Fruit fly (Drosophila melanogaster) ovary, adult (tissue): Measurements from ENCODE around the gene CG18649.

Experiments
- CG17801 ChIP-seq: fragments of 200-800 bp; optimal IDR thresholded peaks from 2 replicates; lab custom pipeline; 2019; ENCODE audit warnings: missing biosample characterization, mild to moderate bottlenecking, missing genetic modification characterization, moderate library complexity; ENCODE audit not compliant: partially characterized antibody

Gene CG18649

dm6 chr3L:15054035-15054434 is at the start of gene CG18649:
CG18649 (minus strand) TSS chr3L:15054135.
- no peak for TF ChIP-seq CG17801 (GFP tag; lab: Kevin White, UChicago)

- no peak for TF ChIP-seq CG17801 (GFP tag; lab: Kevin White, UChicago)
Observed at dm6 chr3L:15102669-15103309, 48.9 kb upstream of the CG18649 start.

dm6 chr3L:15101639-15102413 is 47.9 kb upstream of the CG18649 start:
- no peak for TF ChIP-seq CG17801 (GFP tag; lab: Kevin White, UChicago)

dm6 chr3L:15100983-15101382 is 47.0 kb upstream of the CG18649 start:
- TF ChIP-seq CG17801 (GFP tag; lab: Kevin White, UChicago) = no peak

DNA sequence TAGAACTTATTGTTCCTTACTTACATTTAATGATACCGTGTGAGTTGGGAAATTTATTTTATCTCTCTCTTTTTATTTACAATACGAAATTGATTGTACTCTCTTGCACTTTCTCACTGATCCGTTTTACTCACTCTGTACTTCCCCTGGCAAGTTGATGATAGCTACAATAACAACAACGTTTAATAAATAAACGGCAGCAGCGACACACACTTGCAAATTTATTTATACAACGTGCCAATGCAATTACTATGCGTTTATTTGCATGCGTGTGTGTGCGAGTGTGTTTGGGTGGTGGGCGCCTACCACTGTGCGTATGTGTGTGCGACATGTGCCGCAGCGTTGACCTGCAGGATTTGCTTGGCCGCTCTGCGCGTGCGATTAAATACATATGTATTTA is 45.6 kb upstream of the CG18649 start:
- no peak for TF ChIP-seq CG17801 (GFP tag; lab: Kevin White, UChicago)

DNA sequence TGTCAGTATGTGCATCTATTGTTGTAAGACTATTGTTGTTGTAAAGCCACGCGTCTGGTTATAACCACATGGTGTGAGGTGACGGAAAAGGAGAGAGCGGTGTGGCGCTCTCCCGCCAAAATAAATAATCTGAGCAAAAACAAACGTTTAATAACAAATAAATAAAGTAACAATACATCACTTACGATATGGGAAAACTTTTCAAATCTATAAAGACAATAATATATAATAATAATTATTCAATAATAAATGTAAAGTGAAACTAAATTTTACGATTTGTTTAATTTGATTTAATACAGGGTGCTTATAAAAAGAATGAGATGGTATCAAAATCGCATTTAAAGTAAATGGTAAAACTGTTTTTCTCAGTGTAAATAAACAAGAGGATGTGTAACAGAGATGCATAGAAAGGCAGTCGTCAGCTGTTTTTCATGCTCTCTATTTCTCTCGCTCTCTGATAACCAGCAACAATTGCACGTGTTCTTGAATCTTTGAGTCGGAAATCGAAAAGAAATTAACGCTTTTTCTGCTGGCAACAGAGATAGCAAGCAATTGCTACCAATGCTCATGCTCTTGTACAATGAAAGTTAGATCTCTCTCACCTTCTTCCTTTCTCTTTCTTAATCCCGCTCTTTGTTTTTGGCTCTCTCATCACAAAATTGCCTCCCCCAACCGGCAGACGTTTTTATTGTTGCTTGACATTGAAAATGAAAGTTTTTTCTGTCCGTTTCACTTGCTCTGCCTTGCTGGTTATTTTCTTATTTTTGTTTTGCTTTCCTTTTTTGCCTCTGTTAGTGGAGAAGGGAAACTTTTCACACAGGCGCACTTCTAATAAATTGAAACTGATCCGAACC is 45.0 kb upstream of the CG18649 start:
- peak; percentile 86 for TF ChIP-seq CG17801 (GFP tag; lab: Kevin White, UChicago)

DNA sequence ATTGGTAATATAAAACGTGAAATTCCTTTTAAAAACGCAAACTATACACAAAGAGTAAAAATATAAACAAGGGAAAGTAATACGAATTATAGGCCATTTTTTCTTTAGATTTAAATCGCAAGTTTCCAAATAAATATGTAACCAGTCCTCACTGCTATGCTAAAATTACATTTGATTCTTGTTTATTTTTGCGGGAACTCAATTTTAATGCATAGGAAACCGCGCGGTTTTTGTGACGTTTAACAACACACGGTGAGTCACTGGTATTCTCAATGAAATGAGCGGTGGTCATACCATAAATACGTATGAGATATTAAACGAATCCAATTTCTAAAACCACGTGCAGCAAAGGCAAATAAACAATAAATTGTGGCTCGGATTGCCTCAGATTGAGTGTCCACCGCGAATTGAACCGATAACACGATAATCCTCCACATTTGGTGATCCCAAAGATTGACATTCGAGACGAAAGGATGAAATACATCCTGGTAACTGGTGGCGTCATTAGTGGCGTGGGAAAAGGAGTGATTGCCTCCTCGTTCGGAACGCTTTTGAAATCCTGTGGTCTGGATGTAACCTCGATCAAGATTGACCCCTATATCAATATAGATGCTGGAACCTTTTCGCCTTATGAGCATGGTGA is 44.1 kb upstream of the CG18649 start, which contains the start of gene Ctps:
Ctps (plus strand) TSS at position 37 of the 643 bp plus-strand sequence.
- TF ChIP-seq CG17801 (GFP tag; lab: Kevin White, UChicago) = no peak

DNA sequence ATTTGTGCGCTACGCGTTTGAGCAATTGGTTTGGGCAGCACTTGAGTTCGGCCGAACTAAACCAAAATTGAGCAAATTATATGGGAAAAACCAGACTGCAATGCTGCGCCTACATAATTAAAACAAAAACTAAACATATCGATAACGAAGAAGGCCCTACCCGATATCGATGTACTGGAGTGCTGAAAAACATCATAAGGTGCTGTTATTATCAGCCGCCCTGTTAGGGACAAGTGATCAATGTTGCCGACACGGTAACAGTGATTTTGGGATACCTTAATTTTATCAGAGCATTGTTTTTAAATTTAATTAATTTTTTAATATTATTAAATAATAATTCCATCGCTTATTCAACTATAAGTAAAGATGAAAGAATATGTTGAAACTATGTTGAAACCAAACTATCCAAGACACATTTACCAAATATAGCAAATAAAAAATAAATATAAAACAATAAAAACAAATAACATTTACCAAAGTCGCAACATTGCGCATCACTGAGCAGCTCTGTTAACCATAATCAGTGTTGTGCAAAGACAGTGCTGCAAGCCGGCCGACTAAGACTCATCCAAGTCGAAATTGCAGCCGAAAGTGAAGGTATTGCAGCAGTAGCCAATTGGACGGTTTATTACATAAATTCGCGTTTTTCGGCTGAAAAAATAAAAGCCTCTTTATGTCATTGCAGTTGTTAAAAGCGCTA is 40.8 kb upstream of the CG18649 start, which contains the start of the genes sstn, Plp and GlyRS:
sstn (minus strand) TSS at position 131 of the 700 bp plus-strand sequence.
Plp (minus strand) TSS at position 136 of the 700 bp plus-strand sequence.
GlyRS (plus strand) TSS at position 554 of the 700 bp plus-strand sequence.
- no peak for TF ChIP-seq CG17801 (GFP tag; lab: Kevin White, UChicago)

DNA sequence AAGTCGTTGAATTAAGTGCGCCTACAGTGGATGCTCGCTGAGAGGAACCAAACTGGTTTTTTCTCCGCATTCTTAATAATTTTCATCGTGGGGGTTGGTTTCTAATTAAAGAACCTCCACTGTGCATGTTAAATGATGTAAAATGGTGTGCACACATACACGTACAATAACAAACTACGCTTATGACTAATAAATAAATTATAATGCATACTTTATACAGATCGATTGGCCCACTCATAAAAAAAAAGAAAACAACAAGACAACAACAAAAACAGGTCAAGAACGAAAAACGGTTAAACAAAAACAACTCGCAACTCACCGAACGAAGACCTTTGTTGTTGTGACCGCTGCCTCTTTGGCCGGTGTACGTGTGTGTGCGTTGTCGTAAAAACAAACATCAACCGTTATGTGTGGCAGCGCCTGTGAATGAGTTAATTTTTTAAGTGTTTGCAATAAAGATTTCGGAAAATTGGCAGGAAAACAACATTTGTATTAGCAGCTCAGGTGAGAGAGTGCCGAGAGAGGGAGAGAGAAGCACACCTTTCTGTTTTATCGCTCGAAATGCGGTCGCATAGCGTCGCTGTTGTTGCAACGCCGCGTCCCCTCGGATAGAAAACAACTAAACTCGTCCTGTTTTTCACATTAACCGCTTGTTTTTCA is 40.1 kb upstream of the CG18649 start:
- TF ChIP-seq CG17801 (GFP tag; lab: Kevin White, UChicago) = peak; percentile 44

- TF ChIP-seq CG17801 (GFP tag; lab: Kevin White, UChicago) = no peak
Observed at dm6 chr3L:15089887-15090679, 36.1 kb upstream of the CG18649 start.

DNA sequence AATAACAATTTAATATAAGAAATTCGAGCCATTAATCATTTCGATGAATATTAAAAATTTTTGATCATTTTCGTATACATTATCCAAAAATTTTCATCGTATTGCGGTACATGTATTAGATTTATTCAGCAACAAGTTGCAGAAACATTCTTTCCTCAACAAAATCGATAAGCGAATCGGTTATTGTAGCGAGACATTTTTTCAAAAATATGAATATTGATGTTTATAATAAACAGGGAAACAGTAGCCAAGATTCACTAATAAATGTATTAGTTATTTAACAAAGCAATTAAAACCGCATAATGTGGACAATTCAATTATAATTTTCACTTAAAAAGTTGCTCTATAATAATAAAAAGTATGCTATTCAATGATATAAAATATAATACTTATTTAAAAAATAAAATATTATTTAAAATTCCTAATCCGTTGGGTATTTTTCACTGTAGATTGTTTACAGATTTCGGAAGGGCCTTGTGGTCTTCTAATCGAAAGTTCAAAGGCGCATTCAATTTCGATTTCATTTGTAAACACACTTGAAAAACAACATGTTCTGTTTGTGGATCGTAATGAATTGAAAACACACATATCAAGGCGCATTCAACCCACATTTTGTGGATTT is 35.3 kb upstream of the CG18649 start:
- TF ChIP-seq CG17801 (GFP tag; lab: Kevin White, UChicago) = no peak

- no peak for TF ChIP-seq CG17801 (GFP tag; lab: Kevin White, UChicago)
Observed at dm6 chr3L:15088285-15088684, 34.4 kb upstream of the CG18649 start.
